Fruit fly (Drosophila melanogaster): Measurements from ENCODE around the gene twit.

twit gene

dm6 chr2L:20803733-20804164 lies 48.6 kb upstream of the twit start (continued):
- TF ChIP-seq CG15696 (tag; optimal IDR thresholded peaks at IDR 0.05): no peak
- no peak for TF ChIP-seq Dref (GFP tag; IDR thresholded peaks at IDR 0.05)
- TF ChIP-seq CG32772 (GFP tag; IDR thresholded peaks at IDR 0.05): 0 out of 2 replicates have a peak, but pooled peaks have one; percentile 8
- TF ChIP-seq dimm (GFP tag; IDR thresholded peaks at IDR 0.05): no peak
- TF ChIP-seq YL-1 (GFP tag; optimal IDR thresholded peaks at IDR 0.05): no peak
- no peak for TF ChIP-seq fd64A (GFP tag; optimal IDR thresholded peaks at IDR 0.05)
- no peak for TF ChIP-seq CG4707 (GFP tag; optimal IDR thresholded peaks at IDR 0.05)
- peak; percentile 31; the same call in 1 of the 2 replicates for TF ChIP-seq seq (GFP tag; IDR thresholded peaks at IDR 0.05)
- TF ChIP-seq wdn (GFP tag; IDR thresholded peaks at IDR 0.05): no peak
- TF ChIP-seq Hr51 (GFP tag; optimal IDR thresholded peaks at IDR 0.05): peak in 1 of 2 experiments; percentile 26
- no peak for TF ChIP-seq Xrp1 (GFP tag; IDR thresholded peaks at IDR 0.05)
- no peak for TF ChIP-seq yki (optimal IDR thresholded peaks at IDR 0.05)
- no peak for TF ChIP-seq tgo (GFP tag; IDR thresholded peaks at IDR 0.05)
- no peak for TF ChIP-seq mld (GFP tag; IDR thresholded peaks at IDR 0.05; ENCODE audit: partially characterized antibody)
- TF ChIP-seq HLH4C (GFP tag; IDR thresholded peaks at IDR 0.05; ENCODE audit: partially characterized antibody): 0 out of 3 replicates have a peak, but pooled peaks have one; percentile 29
- TF ChIP-seq disco-r (GFP tag; optimal IDR thresholded peaks at IDR 0.05): no peak
- no peak for TF ChIP-seq Ravus (GFP tag; IDR thresholded peaks at IDR 0.05)
- TF ChIP-seq MBD-R2 (GFP tag; IDR thresholded peaks at IDR 0.05): no peak
- TF ChIP-seq pnt (GFP tag; optimal IDR thresholded peaks at IDR 0.05): no peak
- TF ChIP-seq Ets97D (GFP tag; optimal IDR thresholded peaks at IDR 0.05): no peak
- TF ChIP-seq CG2120 (GFP tag; optimal IDR thresholded peaks at IDR 0.05): no peak
- TF ChIP-seq shn (GFP tag; optimal IDR thresholded peaks at IDR 0.05): no peak
- TF ChIP-seq CG1529 (GFP tag; optimal IDR thresholded peaks at IDR 0.05): no peak
- TF ChIP-seq CG12942 (GFP tag; optimal IDR thresholded peaks at IDR 0.05): no peak
- TF ChIP-seq CG14667 (GFP tag; IDR thresholded peaks at IDR 0.05): no peak
- no peak for TF ChIP-seq E2f2 (GFP tag; IDR thresholded peaks at IDR 0.05)
- TF ChIP-seq CG17912 (GFP tag; optimal IDR thresholded peaks at IDR 0.05): no peak
- TF ChIP-seq CG8290 (GFP tag; optimal IDR thresholded peaks at IDR 0.05): no peak
- no peak for TF ChIP-seq CG8290 (tag; optimal IDR thresholded peaks at IDR 0.05)
- TF ChIP-seq stc (GFP tag; IDR thresholded peaks at IDR 0.05): no peak
- no peak for TF ChIP-seq Nf-YA (GFP tag; IDR thresholded peaks at IDR 0.05)
- no peak for TF ChIP-seq dysf (GFP tag; IDR thresholded peaks at IDR 0.05)
- no peak for TF ChIP-seq emc (GFP tag; optimal IDR thresholded peaks at IDR 0.05)
- 0 out of 2 replicates have a peak, but pooled peaks have one; percentile 27 for TF ChIP-seq amos (GFP tag; IDR thresholded peaks at IDR 0.05; ENCODE audit: partially characterized antibody)
- TF ChIP-seq CG12155 (GFP tag; optimal IDR thresholded peaks at IDR 0.05): no peak
- TF ChIP-seq CG2875 (GFP tag; optimal IDR thresholded peaks at IDR 0.05): no peak
- no peak for TF ChIP-seq CG14014 (GFP tag; IDR thresholded peaks at IDR 0.05)
- TF ChIP-seq Max (GFP tag; optimal IDR thresholded peaks at IDR 0.05): no peak
- TF ChIP-seq Dbx (GFP tag; IDR thresholded peaks at IDR 0.05): no peak
- no peak for TF ChIP-seq crp (GFP tag; optimal IDR thresholded peaks at IDR 0.05)
- no peak for TF ChIP-seq ap (GFP tag; IDR thresholded peaks at IDR 0.05)
- TF ChIP-seq CG10366 (GFP tag; IDR thresholded peaks at IDR 0.05): no peak
- no peak for TF ChIP-seq Hand (GFP tag; optimal IDR thresholded peaks at IDR 0.05)
- TF ChIP-seq Camta (GFP tag; optimal IDR thresholded peaks at IDR 0.05): no peak
- no peak for TF ChIP-seq fd3F (GFP tag; optimal IDR thresholded peaks at IDR 0.05)
- no peak for TF ChIP-seq Kr (GFP tag; optimal IDR thresholded peaks at IDR 0.05)
- TF ChIP-seq CG3995 (GFP tag; optimal IDR thresholded peaks at IDR 0.05): no peak
- TF ChIP-seq Mad (GFP tag; optimal IDR thresholded peaks at IDR 0.05): no peak
- TF ChIP-seq TFAM (GFP tag; optimal IDR thresholded peaks at IDR 0.05): no peak
- no peak for TF ChIP-seq otp (GFP tag; IDR thresholded peaks at IDR 0.05)
- no peak for TF ChIP-seq CG18476 (GFP tag; optimal IDR thresholded peaks at IDR 0.05)
- no peak for TF ChIP-seq CG6813 (GFP tag; optimal IDR thresholded peaks at IDR 0.05)
- TF ChIP-seq psq (GFP tag; optimal IDR thresholded peaks at IDR 0.05): no peak

All from whole organism, embryonic.